Fruit fly (Drosophila melanogaster): ENCODE results near the gene Nagk.

The Nagk gene

dm6 chr3R:15342926-15343685 is at the start of gene Nagk (continued):
- no peak for TF ChIP-seq fd85E (GFP tag; optimal IDR thresholded peaks at IDR 0.05)
- TF ChIP-seq CG31627 (GFP tag; optimal IDR thresholded peaks at IDR 0.05) = peak; percentile 67
- no peak for TF ChIP-seq Met (GFP tag; optimal IDR thresholded peaks at IDR 0.05)
- TF ChIP-seq Eip93F (GFP tag; optimal IDR thresholded peaks at IDR 0.05) = no peak
- no peak for TF ChIP-seq Blimp-1 (GFP tag; optimal IDR thresholded peaks at IDR 0.05)
- peak; percentile 92 for TF ChIP-seq svp (GFP tag)
- TF ChIP-seq dac (GFP tag; optimal IDR thresholded peaks at IDR 0.05) = peak; percentile 33
- TF ChIP-seq Sox102F (GFP tag; optimal IDR thresholded peaks at IDR 0.05) = no peak
- no peak for TF ChIP-seq CG10669 (GFP tag; optimal IDR thresholded peaks at IDR 0.05)

DNA sequence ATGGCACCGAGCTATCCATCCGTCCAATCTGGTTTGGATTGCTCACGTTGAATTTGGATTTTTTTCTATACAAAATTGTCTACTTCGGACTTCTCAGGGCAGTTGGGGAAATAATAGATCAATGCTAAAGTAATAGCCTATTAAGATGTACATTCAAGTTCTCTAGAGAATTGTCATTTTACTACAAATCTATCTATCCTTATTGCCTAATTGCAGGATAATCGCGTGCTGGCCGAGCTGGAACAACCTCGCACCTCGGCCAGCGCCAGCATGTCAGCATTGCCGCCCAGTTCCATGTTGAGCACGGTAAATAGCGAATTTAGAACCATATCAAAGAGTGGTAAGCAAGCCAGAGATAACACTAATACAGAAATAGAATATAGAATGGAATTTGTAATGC is 39.8 kb upstream of the Nagk start, which contains the start of gene h-cup:
TSS of gene h-cup (minus strand) at position 101 of the 400 bp plus-strand sequence.
- no peak for TF ChIP-seq cyc (GFP tag; optimal IDR thresholded peaks at IDR 0.05)

dm6 chr3R:15379071-15379470 is 36.0 kb upstream of the Nagk start:
- no peak for TF ChIP-seq acj6 (GFP tag; optimal IDR thresholded peaks at IDR 0.05)
- no peak for TF ChIP-seq dac (GFP tag; optimal IDR thresholded peaks at IDR 0.05)
- no peak for TF ChIP-seq CG10631 (GFP tag; optimal IDR thresholded peaks at IDR 0.05)
- TF ChIP-seq CG11762 (GFP tag; optimal IDR thresholded peaks at IDR 0.05; ENCODE audit: insufficient read depth) = no peak
- TF ChIP-seq pdm3 (GFP tag; optimal IDR thresholded peaks at IDR 0.05) = no peak
- TF ChIP-seq Hr39 (GFP tag; optimal IDR thresholded peaks at IDR 0.05) = no peak
- TF ChIP-seq CG10669 (GFP tag; optimal IDR thresholded peaks at IDR 0.05) = no peak
- TF ChIP-seq CG3919 (GFP tag; optimal IDR thresholded peaks at IDR 0.05) = no peak
- no peak for TF ChIP-seq Sox14 (GFP tag; optimal IDR thresholded peaks at IDR 0.05)
- TF ChIP-seq esn (GFP tag; optimal IDR thresholded peaks at IDR 0.05) = no peak
- TF ChIP-seq CG1621 (tag; optimal IDR thresholded peaks at IDR 0.05) = no peak
- no peak for TF ChIP-seq salr (GFP tag; optimal IDR thresholded peaks at IDR 0.05)
- TF ChIP-seq net (GFP tag; optimal IDR thresholded peaks at IDR 0.05) = no peak
- no peak for TF ChIP-seq Gug (GFP tag; IDR thresholded peaks at IDR 0.05)
- no peak for TF ChIP-seq lz (GFP tag; optimal IDR thresholded peaks at IDR 0.05)
- TF ChIP-seq fkh (GFP tag; optimal IDR thresholded peaks at IDR 0.05) = no peak
- no peak for TF ChIP-seq CG6163 (GFP tag; IDR thresholded peaks at IDR 0.05)

- TF ChIP-seq acj6 (GFP tag; optimal IDR thresholded peaks at IDR 0.05) = no peak
- peak; percentile 8 for TF ChIP-seq CG6854 (GFP tag; optimal IDR thresholded peaks at IDR 0.05)
These were observed 32.4 kb upstream of the Nagk start for dm6 chr3R:15375470-15375869.

- no peak for TF ChIP-seq CG32006 (GFP tag; optimal IDR thresholded peaks at IDR 0.05)
- TF ChIP-seq topi (GFP tag; optimal IDR thresholded peaks at IDR 0.05) = no peak
- no peak for TF ChIP-seq fkh (GFP tag; optimal IDR thresholded peaks at IDR 0.05)
- TF ChIP-seq CG6854 (GFP tag; optimal IDR thresholded peaks at IDR 0.05) = peak; percentile 27
- TF ChIP-seq Hr39 (GFP tag; optimal IDR thresholded peaks at IDR 0.05) = no peak
These were observed 31.3 kb upstream of the Nagk start, which contains the start of gene Rbp for dm6 chr3R:15374397-15374796. TSS of gene Rbp (plus strand) at chr3R:15374635.

- TF ChIP-seq topi (GFP tag; optimal IDR thresholded peaks at IDR 0.05) = peak; percentile 47
- TF ChIP-seq cyc (GFP tag; optimal IDR thresholded peaks at IDR 0.05) = peak; percentile 38
- TF ChIP-seq esn (GFP tag; optimal IDR thresholded peaks at IDR 0.05) = peak; percentile 63
- TF ChIP-seq lz (GFP tag; optimal IDR thresholded peaks at IDR 0.05) = peak; percentile 43
- TF ChIP-seq Sox15 (GFP tag; optimal IDR thresholded peaks at IDR 0.05) = no peak
- peak; percentile 32 for TF ChIP-seq Eip75B (GFP tag; optimal IDR thresholded peaks at IDR 0.05)
- peak; percentile 35 for TF ChIP-seq Eip78C (GFP tag)
- TF ChIP-seq CG3032 (tag; optimal IDR thresholded peaks at IDR 0.05) = peak; percentile 30
- TF ChIP-seq CG6163 (GFP tag; IDR thresholded peaks at IDR 0.05) = no peak
- no peak for TF ChIP-seq Ets21C (GFP tag; optimal IDR thresholded peaks at IDR 0.05)
- TF ChIP-seq Smox (GFP tag; optimal IDR thresholded peaks at IDR 0.05) = no peak
- peak; percentile 19 for TF ChIP-seq Sox14 (GFP tag; optimal IDR thresholded peaks at IDR 0.05)
- TF ChIP-seq achi (GFP tag; optimal IDR thresholded peaks at IDR 0.05) = peak; percentile 18
- TF ChIP-seq CG31627 (GFP tag; optimal IDR thresholded peaks at IDR 0.05) = peak; percentile 44
- TF ChIP-seq CG6854 (GFP tag; optimal IDR thresholded peaks at IDR 0.05) = peak; percentile 38
These were observed 28.8 kb upstream of the Nagk start, which contains the start of the genes Ccm3 and CG6136 for dm6 chr3R:15371833-15372232. TSS of gene Ccm3 (plus strand) at chr3R:15371957. TSS of gene CG6136 (minus strand) at chr3R:15372212.
